Fruit fly (Drosophila melanogaster) S2 (cell line): ENCODE data around the gene CG44261.

ENCODE experiments used
- CG8478 ChIP-seq: fragments of >200 bp; optimal IDR thresholded peaks from 2 replicates; lab custom pipeline; 2018
- CTCF ChIP-seq, 2 experiments: fragments of >200 bp; optimal IDR thresholded peaks; 2 replicates each; lab custom pipeline; 2018

dm6 chr3R:9388321-9388720 is 19.6 kb downstream of the CG44261 start:
- TF ChIP-seq CG8478 (lab: Kevin White, UChicago) (no peak), CTCF (optimal IDR thresholded peaks at IDR 0.05; lab: Kevin White, UChicago) (no peak)
